Worm (Caenorhabditis elegans) whole organism, L2 larva: Measurements from ENCODE around the gene osm-11.

Experiments
- ama-1 ChIP-seq: fragments of 150-350 bp; optimal IDR thresholded peaks from 2 replicates; lab custom pipeline; 2018; ENCODE audit warnings: inconsistent platforms
- elt-1 ChIP-seq: fragments of 150-350 bp; optimal IDR thresholded peaks from 2 replicates; lab custom pipeline; 2014; ENCODE audit warnings: missing biosample characterization, missing genetic modification characterization
- elt-3 ChIP-seq: sonication (generic microtip); optimal IDR thresholded peaks from 2 replicates; lab custom pipeline; 2017; ENCODE audit warnings: missing biosample characterization, missing genetic modification characterization
- lin-11 ChIP-seq: fragments of 150-350 bp; sonication (generic microtip); optimal IDR thresholded peaks from 2 replicates; lab custom pipeline; 2014; ENCODE audit warnings: missing biosample characterization, missing genetic modification characterization, inconsistent platforms, mixed read lengths
- lin-13 ChIP-seq: fragments of 150-350 bp; optimal IDR thresholded peaks from 2 replicates; lab custom pipeline; 2014; ENCODE audit warnings: missing biosample characterization, missing genetic modification reagents, missing genetic modification characterization
- snpc-4 ChIP-seq: fragments of 150-350 bp; optimal IDR thresholded peaks from 2 replicates; lab custom pipeline; 2014; ENCODE audit warnings: missing biosample characterization, missing genetic modification characterization
- zag-1 ChIP-seq: fragments of 150-350 bp; optimal IDR thresholded peaks from 2 replicates; lab custom pipeline; 2014; ENCODE audit warnings: missing biosample characterization, missing genetic modification characterization

DNA sequence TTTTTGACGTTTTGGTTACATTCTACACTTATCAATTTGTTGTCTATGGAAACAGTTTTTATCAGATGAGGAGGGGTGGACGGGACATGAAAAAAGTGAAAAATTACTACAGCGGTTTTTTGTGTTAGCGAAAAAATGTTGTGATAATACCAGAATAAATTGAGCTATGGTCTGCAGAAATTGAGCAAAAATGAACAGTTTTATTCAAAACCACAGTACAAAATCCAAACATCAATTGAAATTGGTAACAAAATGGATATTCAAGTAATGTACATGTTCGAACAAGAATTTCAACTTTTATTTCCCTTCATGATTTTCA is 3.2 kb upstream of the osm-11 start:
- TF ChIP-seq elt-3 (tag; lab: Kevin White, UChicago) (no peak), zag-1 (tag; lab: Kevin White, UChicago) (no peak), lin-11 (no peak), lin-13 (GFP tag; lab: Kevin White, UChicago) (no peak), snpc-4 (tag; lab: Kevin White, UChicago) (no peak), elt-1 (tag; lab: Kevin White, UChicago) (no peak), ama-1 (lab: Kevin White, UChicago) (no peak)
